Fruit fly (Drosophila melanogaster) whole organism: ENCODE results near the gene sing.

Source experiments
- CG8478 ChIP-seq: fragments of >200 bp; optimal IDR thresholded peaks from 2 replicates; lab custom pipeline; 2018; ENCODE audit warnings: inconsistent platforms
- pan ChIP-seq: fragments of >200 bp; optimal IDR thresholded peaks from 2 replicates; lab custom pipeline; 2017
- psq ChIP-seq: fragments of >200 bp; optimal IDR thresholded peaks from 2 replicates; lab custom pipeline; 2017
- usp ChIP-seq: fragments of >200 bp; optimal IDR thresholded peaks from 2 replicates; lab custom pipeline; 2017; ENCODE audit warnings: missing biosample characterization, missing genetic modification characterization, mixed read lengths

- no peak for TF ChIP-seq pan
- no peak for TF ChIP-seq psq (lab: Kevin White, UChicago)
- TF ChIP-seq usp (GFP tag; lab: Kevin White, UChicago): no peak
- no peak for TF ChIP-seq CG8478 (lab: Kevin White, UChicago)
Measured at dm6 chrX:16677163-16677562, 1.9 kb upstream of the sing start.
